Worm (Caenorhabditis elegans) whole organism, L4/young adult: ENCODE measurements around the gene nspc-15.

Experiments
- W03F9.2 ChIP-seq: fragments of 150-350 bp; optimal IDR thresholded peaks from 2 replicates; lab custom pipeline; 2014; ENCODE audit warnings: missing biosample characterization, missing genetic modification characterization
- dao-5 ChIP-seq: sonication (generic microtip); optimal IDR thresholded peaks from 2 replicates; lab custom pipeline; 2016; ENCODE audit warnings: missing genotype, missing genetic modification characterization, moderate library complexity, missing compliant biosample characterization
- him-1 ChIP-seq: sonication (generic microtip); optimal IDR thresholded peaks from 2 replicates; lab custom pipeline; 2016; ENCODE audit warnings: missing genotype, missing genetic modification reagents, missing genetic modification characterization, missing compliant biosample characterization

The nspc-15 gene

ce11 chrX:12360444-12360843 is at the start of gene nspc-15, which contains the start of gene F19H6.6:
nspc-15 (plus strand) TSS chrX:12360744.
F19H6.6 (plus strand) TSS chrX:12360827.
- no peak for TF ChIP-seq him-1
- no peak for TF ChIP-seq W03F9.2

- TF ChIP-seq him-1 = no peak
- no peak for TF ChIP-seq W03F9.2
- no peak for TF ChIP-seq dao-5 (tag; lab: Kevin White, UChicago)
Measured at ce11 chrX:12313779-12314178, 46.8 kb upstream of the nspc-15 start.

ce11 chrX:12314395-12314794 is 46.1 kb upstream of the nspc-15 start:
- TF ChIP-seq W03F9.2 = no peak
- no peak for TF ChIP-seq dao-5 (tag; lab: Kevin White, UChicago)
- no peak for TF ChIP-seq him-1

ce11 chrX:12315268-12315667 is 45.3 kb upstream of the nspc-15 start, which contains the start of gene xtr-2:
xtr-2 (plus strand) TSS chrX:12315568.
- TF ChIP-seq dao-5 (tag; lab: Kevin White, UChicago) = no peak
- TF ChIP-seq W03F9.2 = no peak
- TF ChIP-seq him-1 = no peak

- TF ChIP-seq W03F9.2 (no peak), him-1 (no peak), dao-5 (tag; lab: Kevin White, UChicago) (no peak)
Measured at ce11 chrX:12317560-12317959, 43.0 kb upstream of the nspc-15 start.

ce11 chrX:12320737-12321136 is 39.8 kb upstream of the nspc-15 start, which contains the start of gene ceh-40:
ceh-40 (minus strand) TSS chrX:12320777.
- TF ChIP-seq him-1 (no peak), W03F9.2 (no peak), dao-5 (tag; lab: Kevin White, UChicago) (no peak)

ce11 chrX:12321357-12321756 is 39.2 kb upstream of the nspc-15 start, which contains the start of gene F17A2.13:
F17A2.13 (plus strand) TSS chrX:12321657.
- TF ChIP-seq dao-5 (tag; lab: Kevin White, UChicago) (no peak), W03F9.2 (no peak), him-1 (no peak)

ce11 chrX:12323439-12323838 is 37.1 kb upstream of the nspc-15 start, which contains the start of gene srd-40:
srd-40 (plus strand) TSS chrX:12323739.
- TF ChIP-seq him-1 (no peak), dao-5 (tag; lab: Kevin White, UChicago) (no peak), W03F9.2 (no peak)

- TF ChIP-seq him-1 (no peak), W03F9.2 (no peak), dao-5 (tag; lab: Kevin White, UChicago) (no peak)
Measured at ce11 chrX:12326424-12326823, 34.1 kb upstream of the nspc-15 start, which contains the start of gene srd-41. srd-41 (plus strand) TSS chrX:12326724.

- TF ChIP-seq him-1 (no peak), W03F9.2 (no peak), dao-5 (tag; lab: Kevin White, UChicago) (no peak)
Measured at ce11 chrX:12328676-12329075, 31.9 kb upstream of the nspc-15 start, which contains the start of gene srd-45. srd-45 (plus strand) TSS chrX:12328976.

- no peak for TF ChIP-seq W03F9.2
- TF ChIP-seq dao-5 (tag; lab: Kevin White, UChicago) = no peak
- no peak for TF ChIP-seq him-1
Measured at ce11 chrX:12331795-12332194, 28.7 kb upstream of the nspc-15 start, which contains the start of gene srd-46. srd-46 (plus strand) TSS chrX:12332095.

ce11 chrX:12333479-12333878 is 27.1 kb upstream of the nspc-15 start, which contains the start of gene srd-47:
srd-47 (plus strand) TSS chrX:12333642.
- TF ChIP-seq him-1 (no peak), dao-5 (tag; lab: Kevin White, UChicago) (no peak), W03F9.2 (no peak)

- TF ChIP-seq W03F9.2 (no peak), him-1 (no peak), dao-5 (tag; lab: Kevin White, UChicago) (no peak)
Measured at ce11 chrX:12335808-12336207, 24.7 kb upstream of the nspc-15 start, which contains the start of gene srd-48. srd-48 (plus strand) TSS chrX:12336108.

ce11 chrX:12337846-12338490 is 22.6 kb upstream of the nspc-15 start, which contains the start of gene srd-44:
srd-44 (plus strand) TSS chrX:12338440.
- TF ChIP-seq W03F9.2 (no peak), him-1 (no peak), dao-5 (tag; lab: Kevin White, UChicago) (no peak)

ce11 chrX:12341338-12341737 is 19.2 kb upstream of the nspc-15 start, which contains the start of gene zig-2:
zig-2 (minus strand) TSS chrX:12341438.
- TF ChIP-seq dao-5 (tag; lab: Kevin White, UChicago) (no peak), W03F9.2 (no peak), him-1 (no peak)
